Worm (Caenorhabditis elegans): ENCODE results near the gene F47C12.7.

F47C12.7 gene

DNA sequence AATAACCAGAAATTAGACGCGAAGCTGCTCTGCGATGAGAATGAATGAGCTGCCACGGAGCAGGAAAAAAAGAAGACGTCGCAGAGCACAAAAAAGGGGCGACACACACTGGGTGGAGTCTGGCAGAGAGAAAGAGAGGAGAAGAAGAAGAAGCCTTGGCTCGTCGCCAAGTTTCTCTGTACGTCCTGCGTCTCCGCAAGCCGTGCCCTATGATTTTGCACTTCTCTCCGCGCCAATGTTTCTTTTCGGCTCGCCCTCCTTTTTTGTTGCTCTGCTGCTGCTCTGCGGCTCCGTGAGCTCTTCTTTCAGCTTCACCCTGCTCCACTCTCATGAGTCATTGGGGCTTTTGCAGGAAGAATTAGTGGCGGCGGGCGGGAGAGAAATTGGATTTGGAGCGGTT is 39.6 kb upstream of the F47C12.7 start, which contains the start of gene hlh-30:
hlh-30 (minus strand) TSS at position 69 of the 400 bp plus-strand sequence.
- TF ChIP-seq F10B5.3 (tag; optimal IDR thresholded peaks at IDR 0.05): no peak
- peak; percentile 90 for TF ChIP-seq set-16 (GFP tag; IDR thresholded peaks at IDR 0.05)
- peak; percentile 35 for TF ChIP-seq nhr-11 (tag; optimal IDR thresholded peaks at IDR 0.05)
- peak; percentile 38; the same call in 1 of the 2 replicates for TF ChIP-seq lin-38 (GFP tag; IDR thresholded peaks at IDR 0.05)
- TF ChIP-seq aha-1 (tag): peak; percentile 82
- TF ChIP-seq hlh-11 (tag; optimal IDR thresholded peaks at IDR 0.05): peak; percentile 47
- no peak for TF ChIP-seq arid-1 (GFP tag; conservative IDR thresholded peaks at IDR 0.05)
- TF ChIP-seq attf-4 (tag; optimal IDR thresholded peaks at IDR 0.05): no peak
- no peak for TF ChIP-seq nhr-25 (tag; optimal IDR thresholded peaks at IDR 0.05; ENCODE audit: borderline replicate concordance, insufficient read depth)
- no peak for TF ChIP-seq daf-16 (GFP tag; optimal IDR thresholded peaks at IDR 0.05)
- TF ChIP-seq daf-16 (tag; optimal IDR thresholded peaks at IDR 0.05): peak; percentile 12
- TF ChIP-seq egl-43 (GFP tag; IDR thresholded peaks at IDR 0.05): peak; percentile 68
- peak; percentile 72 for TF ChIP-seq rbr-2 (tag; optimal IDR thresholded peaks at IDR 0.05)
- peak in 1 of 2 experiments; percentile 71 for TF ChIP-seq lsy-2 (tag; optimal IDR thresholded peaks at IDR 0.05)
- TF ChIP-seq F26F4.8 (GFP tag; conservative IDR thresholded peaks at IDR 0.05): no peak
- TF ChIP-seq D1046.2 (GFP tag; IDR thresholded peaks at IDR 0.05): no peak
- TF ChIP-seq nhr-6 (tag; optimal IDR thresholded peaks at IDR 0.05): peak; percentile 20
- TF ChIP-seq ctbp-1 (GFP tag; IDR thresholded peaks at IDR 0.05): peak; percentile 76
- no peak for TF ChIP-seq hlh-30 (tag; optimal IDR thresholded peaks at IDR 0.05; ENCODE audit: insufficient read depth)
- TF ChIP-seq mdl-1 (tag; optimal IDR thresholded peaks at IDR 0.05): peak in 1 of 2 experiments; percentile 35
- peak; percentile 70 for TF ChIP-seq dmd-6 (GFP tag; IDR thresholded peaks at IDR 0.05)
- peak; percentile 29 for TF ChIP-seq dve-1 (tag; optimal IDR thresholded peaks at IDR 0.05; ENCODE audit: insufficient read depth)
- peak; percentile 11 for TF ChIP-seq mes-2 (tag; optimal IDR thresholded peaks at IDR 0.05; ENCODE audit: poor library complexity, severe bottlenecking)
- peak; percentile 87 for TF ChIP-seq hmg-1.1 (GFP tag; IDR thresholded peaks at IDR 0.05)
- peak; percentile 30 for TF ChIP-seq fkh-10 (GFP tag; optimal IDR thresholded peaks at IDR 0.05)
- TF ChIP-seq nhr-77 (tag; optimal IDR thresholded peaks at IDR 0.05): no peak
- peak; percentile 20 for TF ChIP-seq nhr-48 (tag; optimal IDR thresholded peaks at IDR 0.05)
- 0 out of 2 replicates have a peak, but pooled peaks have one; percentile 7 for TF ChIP-seq pha-4 (GFP tag; IDR thresholded peaks at IDR 0.05)
- no peak for TF ChIP-seq pha-4 (tag; optimal IDR thresholded peaks at IDR 0.05)
- no peak for TF ChIP-seq aly-2 (tag; optimal IDR thresholded peaks at IDR 0.05)
- TF ChIP-seq madf-9 (GFP tag; conservative IDR thresholded peaks at IDR 0.05): 0 out of 2 replicates have a peak, but pooled peaks have one; percentile 37
- TF ChIP-seq nhr-28 (tag; optimal IDR thresholded peaks at IDR 0.05): peak; percentile 9
- peak; percentile 67 for TF ChIP-seq mep-1 (tag; optimal IDR thresholded peaks at IDR 0.05)
- TF ChIP-seq F37D6.2 (tag; optimal IDR thresholded peaks at IDR 0.05): peak; percentile 68
- peak in 1 of 2 experiments; percentile 73 for TF ChIP-seq hif-1 (tag; optimal IDR thresholded peaks at IDR 0.05)
- 0 out of 2 replicates have a peak, but pooled peaks have one; percentile 38 for TF ChIP-seq tra-1 (GFP tag; IDR thresholded peaks at IDR 0.05)
- 0 out of 2 replicates have a peak, but pooled peaks have one; percentile 25 for TF ChIP-seq lim-7 (GFP tag; IDR thresholded peaks at IDR 0.05)
- 0 out of 2 replicates have a peak, but pooled peaks have one; percentile 10 for TF ChIP-seq ceh-44 (GFP tag; IDR thresholded peaks at IDR 0.05)
- TF ChIP-seq jun-1 (tag; optimal IDR thresholded peaks at IDR 0.05): no peak
- no peak for TF ChIP-seq nhr-237 (tag; optimal IDR thresholded peaks at IDR 0.05)

DNA sequence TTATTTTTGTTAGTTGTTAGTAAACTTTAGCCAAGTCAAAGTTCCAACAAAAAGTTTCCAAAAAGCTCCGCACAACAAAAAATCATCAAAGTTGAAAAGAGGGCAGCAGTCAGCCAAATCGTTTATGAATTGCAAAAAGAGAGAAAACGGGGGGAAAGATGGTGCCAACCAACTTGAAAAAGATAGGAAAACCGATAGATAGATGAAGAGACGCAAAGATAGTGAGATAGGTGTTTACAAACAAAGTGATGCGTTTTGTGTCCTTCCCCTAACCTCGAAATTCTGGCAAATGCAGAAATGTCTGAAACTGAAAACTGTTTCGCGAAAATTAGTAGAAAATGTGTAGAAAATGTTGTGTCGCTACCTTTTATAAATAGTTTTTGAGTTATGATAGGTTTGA is 38.2 kb upstream of the F47C12.7 start:
- TF ChIP-seq ces-1 (GFP tag; optimal IDR thresholded peaks at IDR 0.05): no peak
- TF ChIP-seq hlh-11 (tag; optimal IDR thresholded peaks at IDR 0.05): peak; percentile 12
- TF ChIP-seq lsy-2 (tag; optimal IDR thresholded peaks at IDR 0.05): peak in 1 of 2 experiments; percentile 21
- TF ChIP-seq ceh-82 (tag; optimal IDR thresholded peaks at IDR 0.05): no peak
- TF ChIP-seq daf-16 (GFP tag; optimal IDR thresholded peaks at IDR 0.05): peak in 1 of 2 experiments; percentile 27
- TF ChIP-seq daf-16 (tag; optimal IDR thresholded peaks at IDR 0.05): peak; percentile 80
- no peak for TF ChIP-seq D1046.2 (GFP tag; IDR thresholded peaks at IDR 0.05)
- peak; percentile 25 for TF ChIP-seq dpl-1 (GFP tag; optimal IDR thresholded peaks at IDR 0.05)
- no peak for TF ChIP-seq tag-97 (GFP tag; IDR thresholded peaks at IDR 0.05)
- TF ChIP-seq aha-1 (tag): peak; percentile 88
- peak in 1 of 2 experiments; percentile 97 for TF ChIP-seq unc-62 (GFP tag; optimal IDR thresholded peaks at IDR 0.05 in 1 of 2)
- no peak for TF ChIP-seq unc-62 (tag; optimal IDR thresholded peaks at IDR 0.05)
- TF ChIP-seq nhr-28 (tag; optimal IDR thresholded peaks at IDR 0.05): peak; percentile 15
- TF ChIP-seq fkh-10 (GFP tag; optimal IDR thresholded peaks at IDR 0.05): no peak
- TF ChIP-seq dve-1 (tag; optimal IDR thresholded peaks at IDR 0.05; ENCODE audit: insufficient read depth): peak; percentile 2
- TF ChIP-seq sdz-12 (GFP tag; optimal IDR thresholded peaks at IDR 0.05): no peak

Measured in whole organism, L4 larva.